Worm (Caenorhabditis elegans) whole organism, midembryonic: ENCODE measurements around the gene oef-1.

ENCODE experiments used
- T22C8.4 ChIP-seq: fragments of 200-800 bp; sonication (Bioruptor generic); IDR thresholded peaks from 2 replicates; pipeline ENCODE4 v1.3.6; 2022; ENCODE audit warnings: missing genetic modification characterization, missing compliant biosample characterization
- klf-2 ChIP-seq: fragments of 200-800 bp; sonication (Bioruptor generic); conservative IDR thresholded peaks from 2 replicates; pipeline ENCODE4 v1.3.6; 2022; ENCODE audit warnings: missing genetic modification reagents, missing genetic modification characterization, missing compliant biosample characterization
- med-1 ChIP-seq: sonication (generic microtip); optimal IDR thresholded peaks from 2 replicates; lab custom pipeline; 2017; ENCODE audit warnings: missing genetic modification characterization, mild to moderate bottlenecking, missing compliant biosample characterization, antibody characterized with exemption, missing genetic modification reagents; ENCODE audit not compliant: insufficient read depth
- tab-1 ChIP-seq: fragments of 200-800 bp; sonication (Bioruptor generic); IDR thresholded peaks from 2 replicates; pipeline ENCODE4 v1.3.6; 2022; ENCODE audit warnings: missing genetic modification characterization, missing compliant biosample characterization
- ztf-23 ChIP-seq: fragments of 200-800 bp; sonication (Bioruptor generic); IDR thresholded peaks from 2 replicates; pipeline ENCODE4 v1.3.6; 2022; ENCODE audit warnings: missing genetic modification reagents, missing genetic modification characterization, missing compliant biosample characterization

ce11 chrIV:7561614-7562142 is 13.5 kb downstream of the oef-1 start, which contains the start of gene ima-3:
- TF ChIP-seq tab-1 (GFP tag; lab: Robert Waterston, UW) (no peak), med-1 (no peak), ztf-23 (no peak), klf-2 (no peak), T22C8.4 (GFP tag; lab: Robert Waterston, UW) (no peak)
